Worm (Caenorhabditis elegans) whole organism, L1 larva: ENCODE measurements around the gene hda-10.
A peak's percentile ranks its signal among the peaks of the same experiment; 100 is the strongest.

ENCODE experiments used
- C34B4.2 ChIP-seq: sonication (generic microtip); optimal IDR thresholded peaks from 2 replicates; lab custom pipeline; 2017; ENCODE audit warnings: mild to moderate bottlenecking, missing genetic modification characterization, missing compliant biosample characterization
- F16B12.6 ChIP-seq: fragments of 150-350 bp; optimal IDR thresholded peaks from 2 replicates; lab custom pipeline; 2014; ENCODE audit warnings: missing biosample characterization, missing genetic modification characterization
- aha-1 ChIP-seq: fragments of 150-350 bp; optimal IDR thresholded peaks from 2 replicates; lab custom pipeline; 2014; ENCODE audit warnings: missing biosample characterization, missing genetic modification characterization
- alr-1 ChIP-seq: fragments of 200-800 bp; sonication (Bioruptor generic); optimal IDR thresholded peaks from 2 replicates; lab custom pipeline; 2018; ENCODE audit warnings: borderline replicate concordance, mild to moderate bottlenecking, missing genetic modification characterization, missing compliant biosample characterization
- blmp-1 ChIP-seq: fragments of 150-350 bp; optimal IDR thresholded peaks from 2 replicates; lab custom pipeline; 2014; ENCODE audit warnings: missing biosample characterization, missing genetic modification characterization
- ceh-88 ChIP-seq: fragments of 200-800 bp; sonication (Bioruptor generic); IDR thresholded peaks from 2 replicates; pipeline ENCODE4 v1.3.6; 2022; ENCODE audit warnings: missing genetic modification characterization, missing compliant biosample characterization
- ceh-90 ChIP-seq: sonication (generic microtip); optimal IDR thresholded peaks from 2 replicates; lab custom pipeline; 2016; ENCODE audit warnings: missing genetic modification characterization, missing compliant biosample characterization
- ces-1 ChIP-seq: fragments of 150-350 bp; optimal IDR thresholded peaks from 2 replicates; lab custom pipeline; 2014; ENCODE audit warnings: missing biosample characterization, missing genetic modification reagents, missing genetic modification characterization
- dpl-1 ChIP-seq, 3 experiments: fragments of 150-350 bp in 2 of 3; sonication (generic microtip) in 1 of 3; optimal IDR thresholded peaks; 2 replicates each; lab custom pipeline; 2014 to 2017; ENCODE audit warnings: missing biosample characterization in 3 of 3, missing genetic modification characterization in 3 of 3, missing genetic modification reagents in 3 of 3
- dsc-1 ChIP-seq: sonication (generic microtip); optimal IDR thresholded peaks from 2 replicates; lab custom pipeline; 2016; ENCODE audit warnings: mild to moderate bottlenecking, missing genetic modification characterization, missing compliant biosample characterization
- efl-1 ChIP-seq, 4 experiments: fragments of 150-350 bp; optimal IDR thresholded peaks in 3 of 4; peaks in 1 of 4; 1 replicate in 1 of 4; 2 replicates in 3 of 4; lab custom pipeline; 2014; ENCODE audit warnings: missing biosample characterization in 2 of 4, missing genetic modification characterization in 2 of 4, missing genetic modification reagents in 2 of 4
- efl-3 ChIP-seq: fragments of 200-800 bp; sonication (Bioruptor generic); optimal IDR thresholded peaks from 2 replicates; lab custom pipeline; 2018; ENCODE audit warnings: mild to moderate bottlenecking, missing genetic modification characterization, missing compliant biosample characterization
- elt-2 ChIP-seq: sonication (generic microtip); optimal IDR thresholded peaks from 2 replicates; lab custom pipeline; 2016; ENCODE audit warnings: missing genetic modification characterization, mild to moderate bottlenecking, inconsistent platforms, missing compliant biosample characterization, missing genetic modification reagents
- ets-5 ChIP-seq: fragments of 200-800 bp; sonication (Bioruptor generic); IDR thresholded peaks from 2 replicates; pipeline ENCODE4 v1.3.6; 2022; ENCODE audit warnings: missing genetic modification characterization, missing compliant biosample characterization
- fkh-10 ChIP-seq: sonication (generic microtip); optimal IDR thresholded peaks from 2 replicates; lab custom pipeline; 2017; ENCODE audit warnings: missing biosample characterization, missing genetic modification reagents, missing genetic modification characterization
- fkh-4 ChIP-seq: sonication (generic microtip); optimal IDR thresholded peaks from 2 replicates; lab custom pipeline; 2016; ENCODE audit warnings: missing compliant biosample characterization, missing genetic modification characterization, borderline replicate concordance
- fos-1 ChIP-seq: fragments of 150-350 bp; optimal IDR thresholded peaks from 2 replicates; lab custom pipeline; 2014; ENCODE audit warnings: missing biosample characterization, missing genetic modification characterization
- isw-1 ChIP-seq: fragments of 200-800 bp; sonication (Bioruptor generic); IDR thresholded peaks from 2 replicates; pipeline ENCODE4 v1.3.6; 2022; ENCODE audit warnings: missing genetic modification characterization, missing compliant biosample characterization
- jun-1 ChIP-seq: fragments of 150-350 bp; optimal IDR thresholded peaks from 2 replicates; lab custom pipeline; 2014; ENCODE audit warnings: missing biosample characterization, missing genetic modification reagents, missing genetic modification characterization
- lin-13 ChIP-seq: fragments of 150-350 bp; optimal IDR thresholded peaks from 2 replicates; lab custom pipeline; 2014; ENCODE audit warnings: missing biosample characterization, missing genetic modification reagents, missing genetic modification characterization
- lir-3 ChIP-seq: sonication (generic microtip); optimal IDR thresholded peaks from 2 replicates; lab custom pipeline; 2016; ENCODE audit warnings: mild to moderate bottlenecking, missing genetic modification characterization, moderate library complexity, missing compliant biosample characterization; ENCODE audit not compliant: poor library complexity
- mab-9 ChIP-seq: fragments of 200-800 bp; sonication (Bioruptor generic); IDR thresholded peaks from 2 replicates; pipeline ENCODE4 v1.3.6; 2022; ENCODE audit warnings: missing genetic modification reagents, missing genetic modification characterization, missing compliant biosample characterization
- nhr-11 ChIP-seq: fragments of 150-350 bp; optimal IDR thresholded peaks from 2 replicates; lab custom pipeline; 2014; ENCODE audit warnings: missing biosample characterization, missing genetic modification characterization
- nhr-12 ChIP-seq: sonication (generic microtip); optimal IDR thresholded peaks from 2 replicates; lab custom pipeline; 2017; ENCODE audit warnings: missing biosample characterization, missing genetic modification characterization
- nhr-20 ChIP-seq: sonication (generic microtip); optimal IDR thresholded peaks from 2 replicates; lab custom pipeline; 2016; ENCODE audit warnings: mild to moderate bottlenecking, missing genetic modification characterization, missing compliant biosample characterization
- nhr-237 ChIP-seq: fragments of 150-350 bp; optimal IDR thresholded peaks from 2 replicates; lab custom pipeline; 2014; ENCODE audit warnings: missing biosample characterization, missing genetic modification characterization
- nhr-47 ChIP-seq: sonication (generic microtip); optimal IDR thresholded peaks from 2 replicates; lab custom pipeline; 2016; ENCODE audit warnings: mild to moderate bottlenecking, missing genetic modification characterization, moderate library complexity, missing compliant biosample characterization
- nhr-71 ChIP-seq: sonication (generic microtip); optimal IDR thresholded peaks from 2 replicates; lab custom pipeline; 2016; ENCODE audit warnings: mild to moderate bottlenecking, missing genetic modification characterization, moderate library complexity, missing compliant biosample characterization
- nhr-90 ChIP-seq: sonication (generic microtip); optimal IDR thresholded peaks from 2 replicates; lab custom pipeline; 2016; ENCODE audit warnings: mild to moderate bottlenecking, missing genetic modification characterization, missing compliant biosample characterization; ENCODE audit not compliant: poor library complexity
- pag-3 ChIP-seq: sonication (generic microtip); optimal IDR thresholded peaks from 2 replicates; lab custom pipeline; 2017; ENCODE audit warnings: missing genetic modification characterization, mild to moderate bottlenecking, missing compliant biosample characterization, antibody characterized with exemption, borderline replicate concordance; ENCODE audit not compliant: insufficient read depth
- pax-3 ChIP-seq: fragments of 200-800 bp; sonication (Bioruptor generic); optimal IDR thresholded peaks from 2 replicates; lab custom pipeline; 2018; ENCODE audit warnings: mild to moderate bottlenecking, missing genetic modification characterization, moderate library complexity, missing compliant biosample characterization
- rnt-1 ChIP-seq: sonication (generic microtip); optimal IDR thresholded peaks from 2 replicates; lab custom pipeline; 2016; ENCODE audit warnings: mild to moderate bottlenecking, missing genetic modification characterization, moderate library complexity, missing compliant biosample characterization
- skn-1 ChIP-seq: fragments of 150-350 bp; optimal IDR thresholded peaks from 2 replicates; lab custom pipeline; 2014; ENCODE audit warnings: missing biosample characterization, missing genetic modification characterization
- snpc-4 ChIP-seq: fragments of 150-350 bp; optimal IDR thresholded peaks from 2 replicates; lab custom pipeline; 2014; ENCODE audit warnings: missing biosample characterization, missing genetic modification characterization
- snu-23 ChIP-seq: sonication (generic microtip); optimal IDR thresholded peaks from 2 replicates; lab custom pipeline; 2016; ENCODE audit warnings: missing genetic modification characterization, missing compliant biosample characterization
- sox-4 ChIP-seq: sonication (generic microtip); optimal IDR thresholded peaks from 2 replicates; lab custom pipeline; 2016; ENCODE audit warnings: missing genetic modification characterization, missing compliant biosample characterization
- sptf-1 ChIP-seq: fragments of 150-350 bp; optimal IDR thresholded peaks from 2 replicates; lab custom pipeline; 2014; ENCODE audit warnings: missing biosample characterization, missing genetic modification characterization
- swsn-7 ChIP-seq: sonication (generic microtip); optimal IDR thresholded peaks from 2 replicates; lab custom pipeline; 2016; ENCODE audit warnings: missing genetic modification characterization, missing compliant biosample characterization
- tbx-2 ChIP-seq: sonication (generic microtip); optimal IDR thresholded peaks from 2 replicates; lab custom pipeline; 2016; ENCODE audit warnings: missing genetic modification characterization, missing compliant biosample characterization
- tlp-1 ChIP-seq: fragments of 150-350 bp; optimal IDR thresholded peaks from 2 replicates; lab custom pipeline; 2014; ENCODE audit warnings: missing biosample characterization, missing genetic modification characterization
- unc-130 ChIP-seq: fragments of 150-350 bp; optimal IDR thresholded peaks from 2 replicates; lab custom pipeline; 2017; ENCODE audit warnings: missing biosample characterization, missing genetic modification characterization, inconsistent platforms
- unc-30 ChIP-seq: sonication (generic microtip); optimal IDR thresholded peaks from 2 replicates; lab custom pipeline; 2017; ENCODE audit warnings: missing biosample characterization, missing genetic modification characterization
- unc-62 ChIP-seq: fragments of 150-350 bp; optimal IDR thresholded peaks from 2 replicates; lab custom pipeline; 2014; ENCODE audit warnings: missing biosample characterization, missing genetic modification reagents, missing genetic modification characterization
- unc-86 ChIP-seq: sonication (generic microtip); optimal IDR thresholded peaks from 2 replicates; lab custom pipeline; 2016; ENCODE audit warnings: missing genetic modification characterization, missing compliant biosample characterization
- vab-15 ChIP-seq: sonication (generic microtip); optimal IDR thresholded peaks from 2 replicates; lab custom pipeline; 2017; ENCODE audit warnings: missing genotype, mild to moderate bottlenecking, missing genetic modification characterization, missing compliant biosample characterization
- xbp-1 ChIP-seq: sonication (generic microtip); optimal IDR thresholded peaks from 2 replicates; lab custom pipeline; 2016; ENCODE audit warnings: missing genetic modification characterization, missing compliant biosample characterization
- ztf-11 ChIP-seq, 2 experiments: sonication (generic microtip); optimal IDR thresholded peaks; 2 replicates each; lab custom pipeline; 2016 to 2017; ENCODE audit warnings: missing genetic modification characterization in 2 of 2, missing biosample characterization in 1 of 2, missing compliant biosample characterization in 1 of 2

The hda-10 gene

DNA sequence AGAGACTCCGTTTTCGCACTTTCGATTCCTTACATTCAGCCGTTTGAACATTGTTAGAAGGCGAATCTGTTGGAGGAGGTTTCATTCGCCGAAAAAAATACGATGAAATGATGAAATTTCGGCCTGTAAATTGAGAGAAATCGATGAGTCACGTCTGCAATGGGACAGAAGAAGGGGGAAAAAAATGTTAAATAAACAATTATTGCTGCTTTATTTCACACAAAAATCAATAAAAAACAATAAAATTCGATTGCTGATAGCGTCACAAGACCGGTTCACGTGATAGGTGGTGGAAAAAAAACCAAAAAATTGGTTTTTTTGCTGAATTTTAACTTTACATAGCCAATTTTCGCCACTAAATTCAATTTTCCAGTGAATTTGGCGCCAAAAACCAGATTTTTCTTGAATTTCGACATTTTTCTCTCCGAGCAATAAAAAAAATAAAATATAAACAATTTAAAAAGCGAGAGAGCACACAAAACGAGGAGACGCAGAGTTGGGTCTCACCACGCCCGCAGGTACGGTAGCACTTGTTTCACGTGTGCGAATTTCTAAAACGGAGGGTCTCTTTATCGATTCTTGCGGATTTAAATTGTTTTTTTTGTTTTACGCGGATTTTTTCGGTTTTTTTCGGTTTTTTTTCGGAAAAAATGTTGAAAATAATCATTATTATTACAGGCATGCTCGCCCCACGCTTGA lies 10.2 kb upstream of the hda-10 start, which contains the start of the genes cup-14 and ndub-8 (continued):
- TF ChIP-seq xbp-1 (peak; percentile 90), dpl-1 (GFP tag; optimal IDR thresholded peaks at IDR 0.05; lab: Kevin White, UChicago) (peak; percentile 80 to 84 (median 82)), unc-86 (tag; lab: Kevin White, UChicago) (peak; percentile 90), nhr-12 (no peak), ces-1 (GFP tag; lab: Kevin White, UChicago) (no peak), snu-23 (GFP tag; lab: Kevin White, UChicago) (peak; percentile 95), alr-1 (tag; lab: Kevin White, UChicago) (no peak), tlp-1 (tag; lab: Kevin White, UChicago) (no peak), sptf-1 (tag; lab: Kevin White, UChicago) (no peak), dsc-1 (tag; lab: Kevin White, UChicago) (peak; percentile 92), elt-2 (tag; lab: Kevin White, UChicago) (peak; percentile 65), nhr-11 (tag; lab: Kevin White, UChicago) (peak; percentile 80), efl-3 (GFP tag; lab: Kevin White, UChicago) (no peak), efl-1 (optimal IDR thresholded peaks at IDR 0.05; lab: Kevin White, UChicago) (peak; percentile 90 to 94), efl-1 (GFP tag; optimal IDR thresholded peaks at IDR 0.05 in 1 of 2; lab: Kevin White, UChicago) (peak; percentile 83 to 98), fkh-4 (tag; lab: Kevin White, UChicago) (peak; percentile 41), C34B4.2 (tag; lab: Kevin White, UChicago) (no peak), F16B12.6 (tag; lab: Kevin White, UChicago) (peak; percentile 64), nhr-20 (tag; lab: Kevin White, UChicago) (peak; percentile 90), vab-15 (tag; lab: Kevin White, UChicago) (peak; percentile 50), jun-1 (peak; percentile 84), lin-13 (GFP tag; lab: Kevin White, UChicago) (peak; percentile 71), unc-30 (no peak), blmp-1 (peak; percentile 37), rnt-1 (tag; lab: Kevin White, UChicago) (no peak), nhr-90 (tag; lab: Kevin White, UChicago) (peak; percentile 93), pag-3 (no peak), mab-9 (GFP tag; lab: Robert Waterston, UW) (peak; percentile 78), nhr-71 (tag; lab: Kevin White, UChicago) (peak; percentile 95), fkh-10 (GFP tag; lab: Kevin White, UChicago) (peak; percentile 83), nhr-47 (tag; lab: Kevin White, UChicago) (peak; percentile 95), snpc-4 (tag; lab: Kevin White, UChicago) (peak; percentile 87), ceh-88 (GFP tag; lab: Robert Waterston, UW) (peak; percentile 62; the same call in 1 of the 2 replicates), isw-1 (GFP tag; lab: Robert Waterston, UW) (peak; percentile 91), skn-1 (tag; lab: Kevin White, UChicago) (peak; percentile 78), ceh-90 (tag; lab: Kevin White, UChicago) (peak; percentile 56), pax-3 (tag; lab: Kevin White, UChicago) (peak; percentile 75), swsn-7 (tag; lab: Kevin White, UChicago) (no peak), aha-1 (tag; lab: Kevin White, UChicago) (no peak), fos-1 (peak; percentile 86), ets-5 (GFP tag; lab: Robert Waterston, UW) (no peak), ztf-11 (tag; optimal IDR thresholded peaks at IDR 0.05; lab: Kevin White, UChicago) (peak in 1 of 2 experiments; percentile 68), unc-130 (tag; lab: Kevin White, UChicago) (peak; percentile 95), unc-62 (no peak), sox-4 (peak; percentile 75), tbx-2 (tag; lab: Kevin White, UChicago) (peak; percentile 92), lir-3 (tag; lab: Kevin White, UChicago) (no peak), nhr-237 (tag; lab: Kevin White, UChicago) (peak; percentile 16)
